Worm (Caenorhabditis elegans) whole organism, L3 larva: ENCODE measurements around the gene D2023.1.
A peak's percentile ranks its signal among the peaks of the same experiment; 100 is the strongest.

ENCODE experiments used
- R02D3.7 ChIP-seq: fragments of 150-350 bp; optimal IDR thresholded peaks from 2 replicates; lab custom pipeline; 2014; ENCODE audit warnings: missing biosample characterization, missing genetic modification characterization
- aly-2 ChIP-seq: fragments of 150-350 bp; optimal IDR thresholded peaks from 2 replicates; lab custom pipeline; 2014; ENCODE audit warnings: missing biosample characterization, missing genetic modification characterization
- ceh-16 ChIP-seq: sonication (generic microtip); optimal IDR thresholded peaks from 2 replicates; lab custom pipeline; 2017; ENCODE audit warnings: missing biosample characterization, missing genetic modification characterization
- ceh-28 ChIP-seq: fragments of 150-350 bp; optimal IDR thresholded peaks from 2 replicates; lab custom pipeline; 2014; ENCODE audit warnings: missing biosample characterization, missing genetic modification reagents, missing genetic modification characterization
- ceh-9 ChIP-seq: sonication (generic microtip); optimal IDR thresholded peaks from 2 replicates; lab custom pipeline; 2018; ENCODE audit warnings: missing biosample characterization, missing genetic modification characterization
- daf-12 ChIP-seq: fragments of 150-350 bp; optimal IDR thresholded peaks from 2 replicates; lab custom pipeline; 2014; ENCODE audit warnings: missing biosample characterization, missing genetic modification reagents, missing genetic modification characterization
- egl-27 ChIP-seq: sonication (generic microtip); optimal IDR thresholded peaks from 4 replicates; lab custom pipeline; 2017; ENCODE audit warnings: missing biosample characterization, missing genetic modification reagents, missing genetic modification characterization
- elt-1 ChIP-seq: fragments of 150-350 bp; optimal IDR thresholded peaks from 2 replicates; lab custom pipeline; 2014; ENCODE audit warnings: missing biosample characterization, missing genetic modification characterization
- elt-2 ChIP-seq: sonication (generic microtip); optimal IDR thresholded peaks from 2 replicates; lab custom pipeline; 2016; ENCODE audit warnings: missing genetic modification reagents, mild to moderate bottlenecking, missing genetic modification characterization, missing compliant biosample characterization
- elt-3 ChIP-seq, 3 experiments: fragments of 150-350 bp in 1 of 3; sonication (generic microtip) in 2 of 3; optimal IDR thresholded peaks; 2 replicates in 2 of 3; 4 replicates in 1 of 3; lab custom pipeline; 2014 to 2017; ENCODE audit warnings: missing biosample characterization in 3 of 3, missing genetic modification characterization in 3 of 3
- eor-1 ChIP-seq, 2 experiments: fragments of 150-350 bp; optimal IDR thresholded peaks; 2 replicates each; lab custom pipeline; 2014 to 2018; ENCODE audit warnings: missing biosample characterization in 2 of 2, missing genetic modification characterization in 2 of 2
- fos-1 ChIP-seq: fragments of 150-350 bp; optimal IDR thresholded peaks from 2 replicates; lab custom pipeline; 2014; ENCODE audit warnings: missing biosample characterization, missing genetic modification characterization
- jun-1 ChIP-seq: fragments of 150-350 bp; optimal IDR thresholded peaks from 2 replicates; lab custom pipeline; 2014; ENCODE audit warnings: missing biosample characterization, missing genetic modification reagents, missing genetic modification characterization
- lin-15B ChIP-seq: fragments of 150-350 bp; optimal IDR thresholded peaks from 2 replicates; lab custom pipeline; 2014; ENCODE audit warnings: missing biosample characterization, missing genetic modification characterization
- lin-39 ChIP-seq: fragments of 150-350 bp; optimal IDR thresholded peaks from 2 replicates; lab custom pipeline; 2018; ENCODE audit warnings: missing biosample characterization, missing genetic modification reagents, missing genetic modification characterization
- lsy-12 ChIP-seq: sonication (generic microtip); optimal IDR thresholded peaks from 2 replicates; lab custom pipeline; 2016; ENCODE audit warnings: mild to moderate bottlenecking, missing genetic modification characterization, missing compliant biosample characterization
- mdl-1 ChIP-seq: fragments of 150-350 bp; optimal IDR thresholded peaks from 2 replicates; lab custom pipeline; 2014; ENCODE audit warnings: missing biosample characterization, missing genetic modification characterization
- mml-1 ChIP-seq: fragments of 150-350 bp; sonication (generic microtip); optimal IDR thresholded peaks from 3 replicates; lab custom pipeline; 2014; ENCODE audit warnings: missing biosample characterization, missing genetic modification characterization
- nfya-1 ChIP-seq: sonication (generic microtip); optimal IDR thresholded peaks from 2 replicates; lab custom pipeline; 2017; ENCODE audit warnings: missing genetic modification characterization, mild to moderate bottlenecking, missing compliant biosample characterization, antibody characterized with exemption, moderate library complexity; ENCODE audit not compliant: insufficient read depth
- nhr-11 ChIP-seq: fragments of 150-350 bp; optimal IDR thresholded peaks from 2 replicates; lab custom pipeline; 2014; ENCODE audit warnings: missing biosample characterization, missing genetic modification characterization
- nhr-23 ChIP-seq: fragments of 150-350 bp; optimal IDR thresholded peaks from 2 replicates; lab custom pipeline; 2014; ENCODE audit warnings: missing biosample characterization, missing genetic modification reagents, missing genetic modification characterization
- nhr-237 ChIP-seq: fragments of 150-350 bp; optimal IDR thresholded peaks from 2 replicates; lab custom pipeline; 2014; ENCODE audit warnings: missing biosample characterization, missing genetic modification characterization
- nhr-25 ChIP-seq: sonication (generic microtip); optimal IDR thresholded peaks from 2 replicates; lab custom pipeline; 2017; ENCODE audit warnings: missing biosample characterization, missing genetic modification characterization
- nhr-28 ChIP-seq: fragments of 150-350 bp; optimal IDR thresholded peaks from 2 replicates; lab custom pipeline; 2014; ENCODE audit warnings: missing biosample characterization, missing genetic modification characterization
- nhr-43 ChIP-seq: sonication (generic microtip); optimal IDR thresholded peaks from 2 replicates; lab custom pipeline; 2016; ENCODE audit warnings: mild to moderate bottlenecking, missing genetic modification characterization, missing compliant biosample characterization; ENCODE audit not compliant: poor library complexity, severe bottlenecking
- nhr-76 ChIP-seq: fragments of 150-350 bp; sonication (generic microtip); optimal IDR thresholded peaks from 5 replicates; lab custom pipeline; 2014; ENCODE audit warnings: missing biosample characterization, missing genetic modification characterization
- nhr-77 ChIP-seq: fragments of 150-350 bp; optimal IDR thresholded peaks from 2 replicates; lab custom pipeline; 2014; ENCODE audit warnings: missing biosample characterization, missing genetic modification characterization
- pha-4 ChIP-seq: fragments of 150-350 bp; optimal IDR thresholded peaks from 2 replicates; lab custom pipeline; 2014; ENCODE audit warnings: missing biosample characterization, missing genetic modification reagents, missing genetic modification characterization
- skn-1 ChIP-seq: fragments of 150-350 bp; optimal IDR thresholded peaks from 2 replicates; lab custom pipeline; 2014; ENCODE audit warnings: missing biosample characterization, missing genetic modification characterization
- snpc-4 ChIP-seq: fragments of 150-350 bp; optimal IDR thresholded peaks from 2 replicates; lab custom pipeline; 2014; ENCODE audit warnings: missing biosample characterization, missing genetic modification characterization
- tbx-2 ChIP-seq: sonication (generic microtip); optimal IDR thresholded peaks from 2 replicates; lab custom pipeline; 2016; ENCODE audit warnings: mild to moderate bottlenecking, missing genetic modification characterization, missing compliant biosample characterization
- unc-39 ChIP-seq: sonication (generic microtip); optimal IDR thresholded peaks from 4 replicates; lab custom pipeline; 2017; ENCODE audit warnings: missing biosample characterization, missing genetic modification characterization
- unc-62 ChIP-seq: fragments of 150-350 bp; sonication (generic microtip); optimal IDR thresholded peaks from 4 replicates; lab custom pipeline; 2014; ENCODE audit warnings: missing biosample characterization, missing genetic modification reagents, missing genetic modification characterization
- zag-1 ChIP-seq: fragments of 150-350 bp; optimal IDR thresholded peaks from 2 replicates; lab custom pipeline; 2014; ENCODE audit warnings: missing biosample characterization, missing genetic modification characterization

D2023.1 gene

DNA sequence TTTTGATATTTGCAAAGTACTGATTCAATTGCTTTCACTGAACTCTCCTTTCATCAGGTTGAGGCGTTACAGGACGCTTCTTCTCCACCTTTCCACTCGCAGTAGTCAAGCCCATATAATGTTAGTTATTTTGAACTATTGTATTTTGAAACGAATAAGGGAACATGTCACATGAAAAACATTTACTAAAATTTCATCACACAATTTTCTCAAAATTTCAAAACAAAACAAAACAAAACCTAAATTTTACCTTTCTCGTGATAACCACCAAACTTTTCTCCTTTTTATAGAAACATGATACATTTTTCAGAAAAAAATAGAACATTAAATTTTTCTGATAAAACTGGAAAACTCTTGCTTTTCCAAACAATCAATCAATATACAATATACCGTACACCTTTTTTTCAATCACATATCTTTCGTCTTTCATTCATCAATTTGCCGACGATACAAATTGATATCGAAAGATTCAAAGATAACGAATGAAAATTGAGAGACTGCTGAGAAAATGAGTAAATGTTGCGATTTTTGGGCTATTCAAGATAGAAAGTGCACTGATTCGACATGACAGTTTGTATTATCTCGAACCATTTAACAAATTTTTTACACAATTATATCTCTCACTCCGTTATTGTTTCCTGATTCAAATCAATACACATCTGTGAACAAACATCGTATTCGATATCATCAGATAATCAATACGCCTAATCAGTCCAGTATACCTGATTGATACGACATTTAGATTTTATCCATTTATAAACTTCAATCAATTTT lies 11.9 kb downstream of the D2023.1 start:
- TF ChIP-seq nhr-25 (peak; percentile 39), tbx-2 (peak; percentile 46), zag-1 (tag; lab: Kevin White, UChicago) (no peak), nhr-23 (tag; lab: Kevin White, UChicago) (peak; percentile 74), ceh-28 (tag; lab: Kevin White, UChicago) (peak; percentile 68), nhr-43 (tag; lab: Kevin White, UChicago) (peak; percentile 75), elt-3 (tag; optimal IDR thresholded peaks at IDR 0.05; lab: Kevin White, UChicago) (peak in 2 of 3 experiments; percentile 76 to 86), nhr-11 (no peak), elt-2 (tag; lab: Kevin White, UChicago) (peak; percentile 40), eor-1 (tag; optimal IDR thresholded peaks at IDR 0.05; lab: Kevin White, UChicago) (no peak), nhr-76 (tag; lab: Kevin White, UChicago) (peak; percentile 62)

DNA sequence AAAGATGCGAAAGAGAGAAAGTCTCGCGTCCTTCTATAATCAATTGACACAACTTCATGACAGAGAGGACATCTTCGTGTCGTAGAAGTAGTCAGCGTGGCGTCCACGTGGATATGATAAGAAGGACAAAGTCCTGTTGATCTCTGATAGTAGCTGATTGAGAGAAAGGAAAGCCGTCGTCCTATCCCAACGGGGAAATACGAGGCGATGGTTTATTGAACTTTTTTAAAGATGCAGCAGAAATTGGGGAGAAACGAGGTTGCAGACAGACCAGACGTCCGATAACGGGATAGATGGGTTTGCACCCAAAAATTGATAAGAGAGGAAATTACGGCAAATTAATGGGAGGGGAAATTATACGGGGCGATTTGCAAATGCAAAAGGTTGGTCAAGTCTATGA lies 13.2 kb downstream of the D2023.1 start:
- TF ChIP-seq elt-3 (tag; optimal IDR thresholded peaks at IDR 0.05; lab: Kevin White, UChicago) (peak; percentile 81 to 94 (median 89)), nhr-77 (tag; lab: Kevin White, UChicago) (no peak), tbx-2 (peak; percentile 86), elt-2 (tag; lab: Kevin White, UChicago) (peak; percentile 32), lsy-12 (tag; lab: Kevin White, UChicago) (peak; percentile 65), lin-39 (tag; lab: Kevin White, UChicago) (no peak), aly-2 (tag; lab: Kevin White, UChicago) (no peak), elt-1 (tag; lab: Kevin White, UChicago) (no peak), mdl-1 (peak; percentile 76), lin-15B (no peak), jun-1 (tag; lab: Kevin White, UChicago) (peak; percentile 46), ceh-9 (tag; lab: Kevin White, UChicago) (no peak), nhr-43 (tag; lab: Kevin White, UChicago) (peak; percentile 99), ceh-28 (tag; lab: Kevin White, UChicago) (peak; percentile 41), nfya-1 (tag; lab: Kevin White, UChicago) (peak; percentile 27), nhr-25 (peak; percentile 96), daf-12 (tag; lab: Kevin White, UChicago) (no peak), nhr-28 (tag; lab: Kevin White, UChicago) (no peak), eor-1 (tag; optimal IDR thresholded peaks at IDR 0.05; lab: Kevin White, UChicago) (no peak), snpc-4 (tag; lab: Kevin White, UChicago) (no peak), nhr-23 (tag; lab: Kevin White, UChicago) (peak; percentile 98), unc-62 (GFP tag; lab: Kevin White, UChicago) (peak; percentile 23), nhr-237 (tag; lab: Kevin White, UChicago) (no peak), mml-1 (tag; lab: Kevin White, UChicago) (peak; percentile 60), ceh-16 (tag; lab: Kevin White, UChicago) (no peak), R02D3.7 (peak; percentile 69), zag-1 (tag; lab: Kevin White, UChicago) (no peak), egl-27 (tag; lab: Kevin White, UChicago) (peak; percentile 90)

DNA sequence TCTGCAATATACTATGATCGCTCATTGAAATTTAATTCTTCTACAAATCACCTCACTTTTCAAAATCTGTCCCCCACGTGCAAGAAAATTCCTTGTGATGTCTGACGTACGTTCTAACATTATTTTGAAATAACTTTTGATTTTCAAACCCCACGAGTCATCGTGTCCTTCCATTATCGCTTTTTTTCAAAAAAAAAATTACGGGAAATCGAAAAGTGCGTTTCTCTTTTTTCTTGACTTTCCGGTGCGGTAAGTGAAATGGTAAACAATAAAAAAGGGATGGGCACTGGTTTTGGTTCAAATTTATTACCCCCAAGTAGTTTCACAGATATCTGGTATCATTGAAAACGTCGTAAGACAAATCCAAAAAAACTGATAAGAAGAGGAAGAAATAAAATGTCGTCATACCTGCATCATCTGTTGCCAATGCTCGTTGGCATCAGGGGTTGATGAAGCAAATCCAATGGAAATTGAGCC lies 14.2 kb downstream of the D2023.1 start:
- no peak for TF ChIP-seq egl-27 (tag; lab: Kevin White, UChicago)
- no peak for TF ChIP-seq nhr-77 (tag; lab: Kevin White, UChicago)
- peak in 1 of 3 experiments; percentile 17 for TF ChIP-seq elt-3 (tag; optimal IDR thresholded peaks at IDR 0.05; lab: Kevin White, UChicago)
- TF ChIP-seq nhr-237 (tag; lab: Kevin White, UChicago) = no peak
- TF ChIP-seq skn-1 = no peak
- TF ChIP-seq fos-1 (tag; lab: Kevin White, UChicago) = no peak
- TF ChIP-seq nhr-76 (tag; lab: Kevin White, UChicago) = no peak
- TF ChIP-seq mml-1 (tag; lab: Kevin White, UChicago) = no peak
- peak; percentile 40 for TF ChIP-seq nhr-43 (tag; lab: Kevin White, UChicago)
- TF ChIP-seq unc-39 (tag; lab: Kevin White, UChicago) = no peak
- TF ChIP-seq pha-4 (tag; lab: Kevin White, UChicago) = no peak
- TF ChIP-seq tbx-2 = no peak
- peak; percentile 10 for TF ChIP-seq nhr-25
